Worm (Caenorhabditis elegans): ENCODE results near the gene trpl-2.

The trpl-2 gene

ce11 chrIV:4298983-4299382 is 27.5 kb upstream of the trpl-2 start, which contains the start of gene F15E6.9:
Gene F15E6.9 (minus strand): TSS chrIV:4299083.
- TF ChIP-seq flt-1 (GFP tag; IDR thresholded peaks at IDR 0.05) (no peak), T22C8.4 (GFP tag; IDR thresholded peaks at IDR 0.05) (no peak), ztf-23 (GFP tag; IDR thresholded peaks at IDR 0.05) (no peak), cog-1 (tag; optimal IDR thresholded peaks at IDR 0.05) (no peak), ref-1 (GFP tag; conservative IDR thresholded peaks at IDR 0.05) (no peak), med-1 (GFP tag; optimal IDR thresholded peaks at IDR 0.05; ENCODE audit: insufficient read depth) (no peak), ztf-29 (GFP tag; IDR thresholded peaks at IDR 0.05) (no peak), klf-2 (GFP tag; conservative IDR thresholded peaks at IDR 0.05) (no peak), tab-1 (GFP tag; IDR thresholded peaks at IDR 0.05) (no peak)

ce11 chrIV:4299994-4300393 is 26.5 kb upstream of the trpl-2 start:
- TF ChIP-seq cog-1 (tag; optimal IDR thresholded peaks at IDR 0.05), result no peak
- no peak for TF ChIP-seq klf-2 (GFP tag; conservative IDR thresholded peaks at IDR 0.05)
- TF ChIP-seq ztf-23 (GFP tag; IDR thresholded peaks at IDR 0.05), result no peak
- no peak for TF ChIP-seq T22C8.4 (GFP tag; IDR thresholded peaks at IDR 0.05)
- TF ChIP-seq ref-1 (GFP tag; conservative IDR thresholded peaks at IDR 0.05), result no peak
- TF ChIP-seq tab-1 (GFP tag; IDR thresholded peaks at IDR 0.05), result no peak
- no peak for TF ChIP-seq med-1 (GFP tag; optimal IDR thresholded peaks at IDR 0.05; ENCODE audit: insufficient read depth)
- TF ChIP-seq ztf-29 (GFP tag; IDR thresholded peaks at IDR 0.05), result no peak
- no peak for TF ChIP-seq flt-1 (GFP tag; IDR thresholded peaks at IDR 0.05)

ce11 chrIV:4301202-4301601 is 25.3 kb upstream of the trpl-2 start, which contains the start of gene lgc-22:
Gene lgc-22 (plus strand): TSS chrIV:4301306.
- peak; percentile 41; the same call in 1 of the 2 replicates for TF ChIP-seq tab-1 (GFP tag; IDR thresholded peaks at IDR 0.05)
- no peak for TF ChIP-seq klf-2 (GFP tag; conservative IDR thresholded peaks at IDR 0.05)

ce11 chrIV:4306317-4306716 is 20.1 kb upstream of the trpl-2 start:
- TF ChIP-seq klf-2 (GFP tag; conservative IDR thresholded peaks at IDR 0.05) (no peak), med-1 (GFP tag; optimal IDR thresholded peaks at IDR 0.05; ENCODE audit: insufficient read depth) (no peak), T22C8.4 (GFP tag; IDR thresholded peaks at IDR 0.05) (no peak), flt-1 (GFP tag; IDR thresholded peaks at IDR 0.05) (no peak), tab-1 (GFP tag; IDR thresholded peaks at IDR 0.05) (no peak), ztf-23 (GFP tag; IDR thresholded peaks at IDR 0.05) (no peak), ref-1 (GFP tag; conservative IDR thresholded peaks at IDR 0.05) (no peak), ztf-29 (GFP tag; IDR thresholded peaks at IDR 0.05) (no peak), cog-1 (tag; optimal IDR thresholded peaks at IDR 0.05) (no peak)

ce11 chrIV:4307227-4307946 is 19.1 kb upstream of the trpl-2 start, which contains the start of gene set-9:
Gene set-9 (plus strand): TSS chrIV:4307896.
- TF ChIP-seq med-1 (GFP tag; optimal IDR thresholded peaks at IDR 0.05; ENCODE audit: insufficient read depth) (no peak), ztf-23 (GFP tag; IDR thresholded peaks at IDR 0.05) (no peak), T22C8.4 (GFP tag; IDR thresholded peaks at IDR 0.05) (no peak), flt-1 (GFP tag; IDR thresholded peaks at IDR 0.05) (no peak), ref-1 (GFP tag; conservative IDR thresholded peaks at IDR 0.05) (no peak), ztf-29 (GFP tag; IDR thresholded peaks at IDR 0.05) (no peak), klf-2 (GFP tag; conservative IDR thresholded peaks at IDR 0.05) (no peak), tab-1 (GFP tag; IDR thresholded peaks at IDR 0.05) (no peak), cog-1 (tag; optimal IDR thresholded peaks at IDR 0.05) (no peak)

ce11 chrIV:4316813-4317408 is 9.5 kb upstream of the trpl-2 start, which contains the start of gene Y24D9B.1:
Gene Y24D9B.1 (plus strand): TSS chrIV:4317358.
- no peak for TF ChIP-seq ztf-23 (GFP tag; IDR thresholded peaks at IDR 0.05)
- no peak for TF ChIP-seq med-1 (GFP tag; optimal IDR thresholded peaks at IDR 0.05; ENCODE audit: insufficient read depth)
- TF ChIP-seq flt-1 (GFP tag; IDR thresholded peaks at IDR 0.05), result no peak
- no peak for TF ChIP-seq cog-1 (tag; optimal IDR thresholded peaks at IDR 0.05)
- no peak for TF ChIP-seq tab-1 (GFP tag; IDR thresholded peaks at IDR 0.05)
- TF ChIP-seq klf-2 (GFP tag; conservative IDR thresholded peaks at IDR 0.05), result no peak
- no peak for TF ChIP-seq T22C8.4 (GFP tag; IDR thresholded peaks at IDR 0.05)
- no peak for TF ChIP-seq ref-1 (GFP tag; conservative IDR thresholded peaks at IDR 0.05)
- no peak for TF ChIP-seq ztf-29 (GFP tag; IDR thresholded peaks at IDR 0.05)

- peak; percentile 79 for TF ChIP-seq T22C8.4 (GFP tag; IDR thresholded peaks at IDR 0.05)
- no peak for TF ChIP-seq flt-1 (GFP tag; IDR thresholded peaks at IDR 0.05)
Measured at ce11 chrIV:4317638-4318037, 8.8 kb upstream of the trpl-2 start.

- TF ChIP-seq klf-2 (GFP tag; conservative IDR thresholded peaks at IDR 0.05) (no peak), ref-1 (GFP tag; conservative IDR thresholded peaks at IDR 0.05) (no peak), tab-1 (GFP tag; IDR thresholded peaks at IDR 0.05) (no peak), T22C8.4 (GFP tag; IDR thresholded peaks at IDR 0.05) (no peak; the same call in 1 of the 2 replicates), flt-1 (GFP tag; IDR thresholded peaks at IDR 0.05) (no peak), ztf-29 (GFP tag; IDR thresholded peaks at IDR 0.05) (no peak), cog-1 (tag; optimal IDR thresholded peaks at IDR 0.05) (no peak), med-1 (GFP tag; optimal IDR thresholded peaks at IDR 0.05; ENCODE audit: insufficient read depth) (no peak)
Measured at ce11 chrIV:4318056-4318455, 8.4 kb upstream of the trpl-2 start.

- TF ChIP-seq T22C8.4 (GFP tag; IDR thresholded peaks at IDR 0.05), result peak; percentile 93
- no peak for TF ChIP-seq med-1 (GFP tag; optimal IDR thresholded peaks at IDR 0.05; ENCODE audit: insufficient read depth)
Measured at ce11 chrIV:4319473-4319872, 7.0 kb upstream of the trpl-2 start.
